Worm (Caenorhabditis elegans) whole organism, L1 larva: ENCODE results near the gene R03D7.15.
"Not testable (repeated sequence)": the region's sequence is repeated elsewhere in the genome, so short reads cannot be mapped to it uniquely, and the experiment has no call there.

ENCODE experiments used
- aha-1 ChIP-seq: fragments of 150-350 bp; optimal IDR thresholded peaks from 2 replicates; lab custom pipeline; 2014; ENCODE audit warnings: missing biosample characterization, missing genetic modification characterization
- aly-2 ChIP-seq: fragments of 150-350 bp; optimal IDR thresholded peaks from 2 replicates; lab custom pipeline; 2014; ENCODE audit warnings: missing biosample characterization, missing genetic modification characterization
- ceh-82 ChIP-seq, 3 experiments: fragments of 150-350 bp in 1 of 3; sonication (generic microtip) in 2 of 3; optimal IDR thresholded peaks; 2 replicates each; lab custom pipeline; 2014 to 2017; ENCODE audit warnings: missing biosample characterization in 3 of 3, missing genetic modification characterization in 3 of 3
- jun-1 ChIP-seq: fragments of 150-350 bp; optimal IDR thresholded peaks from 2 replicates; lab custom pipeline; 2014; ENCODE audit warnings: missing biosample characterization, missing genetic modification reagents, missing genetic modification characterization
- lin-35 ChIP-seq, 2 experiments: fragments of 150-350 bp; optimal IDR thresholded peaks; 2 replicates each; lab custom pipeline; 2014; ENCODE audit warnings: missing biosample characterization in 2 of 2, missing genetic modification characterization in 2 of 2, missing genetic modification reagents in 2 of 2
- lir-3 ChIP-seq: sonication (generic microtip); optimal IDR thresholded peaks from 2 replicates; lab custom pipeline; 2016; ENCODE audit warnings: mild to moderate bottlenecking, missing genetic modification characterization, moderate library complexity, missing compliant biosample characterization; ENCODE audit not compliant: poor library complexity
- lsy-2 ChIP-seq, 2 experiments: fragments of 150-350 bp; optimal IDR thresholded peaks; 2 replicates each; lab custom pipeline; 2014; ENCODE audit warnings: missing biosample characterization in 2 of 2, missing genetic modification characterization in 2 of 2
- mep-1 ChIP-seq: fragments of 150-350 bp; optimal IDR thresholded peaks from 2 replicates; lab custom pipeline; 2014; ENCODE audit warnings: missing biosample characterization, missing genetic modification characterization
- nhr-11 ChIP-seq: fragments of 150-350 bp; optimal IDR thresholded peaks from 2 replicates; lab custom pipeline; 2014; ENCODE audit warnings: missing biosample characterization, missing genetic modification characterization
- nhr-90 ChIP-seq: sonication (generic microtip); optimal IDR thresholded peaks from 2 replicates; lab custom pipeline; 2016; ENCODE audit warnings: mild to moderate bottlenecking, missing genetic modification characterization, missing compliant biosample characterization; ENCODE audit not compliant: poor library complexity
- snpc-4 ChIP-seq: fragments of 150-350 bp; optimal IDR thresholded peaks from 2 replicates; lab custom pipeline; 2014; ENCODE audit warnings: missing biosample characterization, missing genetic modification characterization
- unc-62 ChIP-seq: fragments of 150-350 bp; optimal IDR thresholded peaks from 2 replicates; lab custom pipeline; 2014; ENCODE audit warnings: missing biosample characterization, missing genetic modification reagents, missing genetic modification characterization
- unc-98 ChIP-seq: fragments of 200-800 bp; sonication (Bioruptor generic); IDR thresholded peaks from 2 replicates; pipeline ENCODE4 v1.3.6; 2022; ENCODE audit warnings: missing genetic modification characterization, missing compliant biosample characterization
- ztf-4 ChIP-seq: fragments of 150-350 bp; optimal IDR thresholded peaks from 2 replicates; lab custom pipeline; 2014; ENCODE audit warnings: missing biosample characterization, missing genetic modification characterization

- not testable (repeated sequence) for TF ChIP-seq mep-1 (tag; lab: Kevin White, UChicago); unc-98 (GFP tag; lab: Robert Waterston, UW); ceh-82 (tag; optimal IDR thresholded peaks at IDR 0.05; lab: Kevin White, UChicago); nhr-90 (tag; lab: Kevin White, UChicago); unc-62 (GFP tag; lab: Kevin White, UChicago); nhr-11; lin-35 (GFP tag; optimal IDR thresholded peaks at IDR 0.05; lab: Kevin White, UChicago); ztf-4 (tag; lab: Kevin White, UChicago); jun-1; lsy-2 (tag; optimal IDR thresholded peaks at IDR 0.05; lab: Kevin White, UChicago); aha-1 (tag; lab: Kevin White, UChicago); aly-2 (tag; lab: Kevin White, UChicago); snpc-4; lir-3 (tag; lab: Kevin White, UChicago)
Measured at ce11 chrII:10941918-10942317, at the start of gene R03D7.15.
